Fruit fly (Drosophila melanogaster) whole organism, embryonic: ENCODE results near the gene endos.

Experiments
- Abd-B ChIP-seq: fragments of 200-800 bp; sonication (Bioruptor generic); optimal IDR thresholded peaks from 2 replicates; lab custom pipeline; 2018; ENCODE audit warnings: missing biosample characterization, mild to moderate bottlenecking, missing genetic modification characterization, moderate library complexity
- CG10543 ChIP-seq: fragments of 200-800 bp; sonication (Bioruptor generic); optimal IDR thresholded peaks from 3 replicates; lab custom pipeline; 2017; ENCODE audit warnings: missing biosample characterization, mild to moderate bottlenecking, missing genetic modification characterization, moderate library complexity
- CG11504 ChIP-seq: fragments of 200-800 bp; sonication (Bioruptor generic); optimal IDR thresholded peaks from 3 replicates; lab custom pipeline; 2019; ENCODE audit warnings: missing biosample characterization, mild to moderate bottlenecking, missing genetic modification characterization, moderate library complexity
- CG13287 ChIP-seq: fragments of 200-800 bp; sonication (Bioruptor generic); IDR thresholded peaks from 2 replicates; pipeline ENCODE4 v1.3.6; 2022; ENCODE audit warnings: missing biosample characterization, missing genetic modification characterization; ENCODE audit not compliant: partially characterized antibody
- CG13775 ChIP-seq: fragments of 200-800 bp; sonication (Bioruptor generic); optimal IDR thresholded peaks from 3 replicates; lab custom pipeline; 2017; ENCODE audit warnings: missing biosample characterization, mild to moderate bottlenecking, missing genetic modification characterization
- CG14014 ChIP-seq: fragments of 200-800 bp; sonication (Bioruptor generic); IDR thresholded peaks from 2 replicates; pipeline ENCODE4 v1.3.6; 2022; ENCODE audit warnings: missing biosample characterization, missing genetic modification characterization
- CG15073 ChIP-seq: fragments of 200-800 bp; sonication (Bioruptor generic); optimal IDR thresholded peaks from 2 replicates; lab custom pipeline; 2016; ENCODE audit warnings: missing biosample characterization, missing genetic modification characterization
- CG16779 ChIP-seq: fragments of 200-800 bp; sonication (Bioruptor generic); IDR thresholded peaks from 2 replicates; pipeline ENCODE4 v1.3.6; 2022; ENCODE audit warnings: missing biosample characterization, missing genetic modification characterization
- CG18619 ChIP-seq: fragments of 200-800 bp; sonication (Bioruptor generic); optimal IDR thresholded peaks from 3 replicates; lab custom pipeline; 2017; ENCODE audit warnings: missing biosample characterization, mild to moderate bottlenecking, missing genetic modification characterization
- CG2678 ChIP-seq: fragments of 200-800 bp; sonication (Bioruptor generic); optimal IDR thresholded peaks from 3 replicates; lab custom pipeline; 2019; ENCODE audit warnings: missing biosample characterization, mild to moderate bottlenecking, missing genetic modification characterization, moderate library complexity
- CG32532 ChIP-seq: fragments of 200-800 bp; sonication (Bioruptor generic); IDR thresholded peaks from 2 replicates; pipeline ENCODE4 v1.3.6; 2022; ENCODE audit warnings: missing biosample characterization, missing genetic modification characterization
- CG32767 ChIP-seq: fragments of 200-800 bp; sonication (Bioruptor generic); IDR thresholded peaks from 2 replicates; pipeline ENCODE4 v1.3.6; 2022; ENCODE audit warnings: missing biosample characterization, missing genetic modification characterization
- CG34224 ChIP-seq: fragments of 200-800 bp; sonication (Bioruptor generic); IDR thresholded peaks from 3 replicates; pipeline ENCODE4 v1.3.6; 2022; ENCODE audit warnings: missing biosample characterization, missing genetic modification characterization; ENCODE audit not compliant: partially characterized antibody
- CG4328 ChIP-seq: fragments of 200-800 bp; sonication (Bioruptor generic); optimal IDR thresholded peaks from 3 replicates; lab custom pipeline; 2017; ENCODE audit warnings: missing biosample characterization, missing genetic modification reagents, missing genetic modification characterization
- CG4360 ChIP-seq: fragments of 200-800 bp; sonication (Bioruptor generic); IDR thresholded peaks from 2 replicates; pipeline ENCODE4 v1.3.6; 2022; ENCODE audit warnings: missing biosample characterization, missing genetic modification characterization
- CG6689 ChIP-seq: fragments of 200-800 bp; sonication (Bioruptor generic); IDR thresholded peaks from 2 replicates; pipeline ENCODE4 v1.3.6; 2022; ENCODE audit warnings: missing biosample characterization, missing genetic modification characterization
- CG7372 ChIP-seq: fragments of 200-800 bp; sonication (Bioruptor generic); IDR thresholded peaks from 2 replicates; pipeline ENCODE4 v1.3.6; 2022; ENCODE audit warnings: missing biosample characterization, missing genetic modification characterization
- CG7745 ChIP-seq: fragments of 200-800 bp; sonication (Bioruptor generic); optimal IDR thresholded peaks from 2 replicates; lab custom pipeline; 2018; ENCODE audit warnings: missing biosample characterization, mild to moderate bottlenecking, missing genetic modification characterization, moderate library complexity
- CG7839 ChIP-seq: fragments of 200-800 bp; sonication (Bioruptor generic); optimal IDR thresholded peaks from 3 replicates; lab custom pipeline; 2018; ENCODE audit warnings: missing biosample characterization, mild to moderate bottlenecking, missing genetic modification characterization, moderate library complexity
- CG8281 ChIP-seq: fragments of 200-800 bp; sonication (Bioruptor generic); optimal IDR thresholded peaks from 2 replicates; lab custom pipeline; 2018; ENCODE audit warnings: missing biosample characterization, mild to moderate bottlenecking, missing genetic modification characterization, moderate library complexity
- CG8944 ChIP-seq: fragments of 200-800 bp; sonication (Bioruptor generic); optimal IDR thresholded peaks from 3 replicates; lab custom pipeline; 2016; ENCODE audit warnings: missing biosample characterization, missing genetic modification characterization
- CG9215 ChIP-seq: fragments of 200-800 bp; sonication (Bioruptor generic); IDR thresholded peaks from 2 replicates; pipeline ENCODE4 v1.3.6; 2022; ENCODE audit warnings: missing biosample characterization, missing genetic modification characterization
- Chrac-16 ChIP-seq: fragments of 200-800 bp; sonication (Bioruptor generic); optimal IDR thresholded peaks from 3 replicates; lab custom pipeline; 2016; ENCODE audit warnings: missing biosample characterization, missing genetic modification characterization
- D19A ChIP-seq: fragments of 200-800 bp; optimal IDR thresholded peaks from 3 replicates; lab custom pipeline; 2019; ENCODE audit warnings: missing biosample characterization, mild to moderate bottlenecking, missing genetic modification characterization, moderate library complexity
- D19B ChIP-seq: fragments of 200-800 bp; sonication (Bioruptor generic); optimal IDR thresholded peaks from 2 replicates; lab custom pipeline; 2017; ENCODE audit warnings: missing biosample characterization, mild to moderate bottlenecking, missing genetic modification characterization
- Dp ChIP-seq: fragments of 200-800 bp; sonication (Bioruptor generic); optimal IDR thresholded peaks from 2 replicates; lab custom pipeline; 2018; ENCODE audit warnings: missing biosample characterization, mild to moderate bottlenecking, missing genetic modification characterization, moderate library complexity
- Hr51 ChIP-seq, 2 experiments: fragments of 200-800 bp; sonication (Bioruptor generic); optimal IDR thresholded peaks; 2 replicates in 1 of 2; 3 replicates in 1 of 2; lab custom pipeline; 2016 to 2018; ENCODE audit warnings: missing biosample characterization in 2 of 2, missing genetic modification characterization in 2 of 2, mild to moderate bottlenecking in 1 of 2, moderate library complexity in 1 of 2
- Neu2 ChIP-seq: fragments of 200-800 bp; sonication (Bioruptor generic); optimal IDR thresholded peaks from 3 replicates; lab custom pipeline; 2016; ENCODE audit warnings: missing biosample characterization, missing genetic modification characterization, borderline replicate concordance
- Nf-YC ChIP-seq: fragments of 200-800 bp; optimal IDR thresholded peaks from 3 replicates; lab custom pipeline; 2019; ENCODE audit warnings: missing biosample characterization, mild to moderate bottlenecking, missing genetic modification characterization, moderate library complexity
- Pdp1 ChIP-seq, 2 experiments: fragments of 200-800 bp; sonication (Bioruptor generic); optimal IDR thresholded peaks; 3 replicates each; lab custom pipeline; 2016; ENCODE audit warnings: missing biosample characterization in 2 of 2, missing genetic modification characterization in 2 of 2, mild to moderate bottlenecking in 1 of 2, moderate library complexity in 1 of 2
- Sin3A ChIP-seq: fragments of >200 bp; optimal IDR thresholded peaks from 2 replicates; lab custom pipeline; 2018
- Sox100B ChIP-seq: fragments of 200-800 bp; sonication (Bioruptor generic); optimal IDR thresholded peaks from 3 replicates; lab custom pipeline; 2018; ENCODE audit warnings: missing biosample characterization, mild to moderate bottlenecking, missing genetic modification characterization
- TFAM ChIP-seq: fragments of 200-800 bp; sonication (Bioruptor generic); optimal IDR thresholded peaks from 2 replicates; lab custom pipeline; 2017; ENCODE audit warnings: missing biosample characterization, missing genetic modification characterization, inconsistent platforms
- ac ChIP-seq: fragments of 200-800 bp; sonication (Bioruptor generic); optimal IDR thresholded peaks from 3 replicates; lab custom pipeline; 2017; ENCODE audit warnings: missing biosample characterization, mild to moderate bottlenecking, missing genetic modification characterization
- bigmax ChIP-seq: fragments of 200-800 bp; sonication (Bioruptor generic); optimal IDR thresholded peaks from 2 replicates; lab custom pipeline; 2018; ENCODE audit warnings: missing biosample characterization, mild to moderate bottlenecking, missing genetic modification characterization
- br ChIP-seq: fragments of >200 bp; optimal IDR thresholded peaks from 2 replicates; lab custom pipeline; 2017
- bsh ChIP-seq, 2 experiments: fragments of 200-800 bp; sonication (Bioruptor generic); optimal IDR thresholded peaks; 2 replicates each; lab custom pipeline; 2017 to 2018; ENCODE audit warnings: mild to moderate bottlenecking in 2 of 2, missing biosample characterization in 2 of 2, missing genetic modification characterization in 2 of 2, moderate library complexity in 1 of 2
- jigr1 ChIP-seq: fragments of 200-800 bp; sonication (Bioruptor generic); IDR thresholded peaks from 3 replicates; pipeline ENCODE4 v1.3.6; 2022; ENCODE audit warnings: missing biosample characterization, missing genetic modification characterization
- kni ChIP-seq: fragments of 200-800 bp; sonication (Bioruptor generic); optimal IDR thresholded peaks from 3 replicates; lab custom pipeline; 2017; ENCODE audit warnings: mild to moderate bottlenecking, missing biosample characterization, missing genetic modification reagents, missing genetic modification characterization
- maf-S ChIP-seq: fragments of 200-800 bp; sonication (Bioruptor generic); optimal IDR thresholded peaks from 2 replicates; lab custom pipeline; 2016; ENCODE audit warnings: missing biosample characterization, missing genetic modification characterization
- nau ChIP-seq: fragments of 200-800 bp; sonication (Bioruptor generic); optimal IDR thresholded peaks from 3 replicates; lab custom pipeline; 2017; ENCODE audit warnings: missing biosample characterization, mild to moderate bottlenecking, missing genetic modification characterization, missing genetic modification reagents
- nerfin-1 ChIP-seq: fragments of 200-800 bp; sonication (Bioruptor generic); optimal IDR thresholded peaks from 3 replicates; lab custom pipeline; 2019; ENCODE audit warnings: missing biosample characterization, mild to moderate bottlenecking, missing genetic modification characterization, moderate library complexity
- nmo ChIP-seq: fragments of 200-800 bp; sonication (Bioruptor generic); optimal IDR thresholded peaks from 2 replicates; lab custom pipeline; 2018; ENCODE audit warnings: missing biosample characterization, mild to moderate bottlenecking, missing genetic modification characterization, moderate library complexity
- odd ChIP-seq: fragments of 200-800 bp; sonication (Bioruptor generic); optimal IDR thresholded peaks from 2 replicates; lab custom pipeline; 2017; ENCODE audit warnings: missing biosample characterization, mild to moderate bottlenecking, missing genetic modification characterization
- pfk ChIP-seq: fragments of 200-800 bp; sonication (Bioruptor generic); optimal IDR thresholded peaks from 2 replicates; lab custom pipeline; 2018; ENCODE audit warnings: missing biosample characterization, mild to moderate bottlenecking, missing genetic modification characterization, moderate library complexity
- prd ChIP-seq, 3 experiments: fragments of >200 bp in 2 of 3; fragments of 200-800 bp in 1 of 3; sonication (Bioruptor generic) in 1 of 3; optimal IDR thresholded peaks in 2 of 3; IDR thresholded peaks in 1 of 3; 2 replicates in 2 of 3; 3 replicates in 1 of 3; pipeline versions ENCODE4 v1.3.6 to Lab custom; 2017 to 2022; ENCODE audit warnings: missing biosample characterization in 1 of 3, missing genetic modification characterization in 1 of 3
- sens ChIP-seq: fragments of 200-800 bp; sonication (Bioruptor generic); peaks from one replicate; lab custom pipeline; 2016; ENCODE audit warnings: missing biosample characterization, missing genetic modification characterization
- twi ChIP-seq: fragments of 200-800 bp; optimal IDR thresholded peaks from 2 replicates; lab custom pipeline; 2019; ENCODE audit warnings: missing biosample characterization, mild to moderate bottlenecking, missing genetic modification characterization, moderate library complexity
- yki ChIP-seq: fragments of >200 bp; optimal IDR thresholded peaks from 3 replicates; lab custom pipeline; 2018

endos gene

dm6 chr3L:14003297-14004040 lies 28.0 kb downstream of the endos start (continued):
- no peak for TF ChIP-seq CG16779 (GFP tag; lab: Robert Waterston, UW)
- TF ChIP-seq CG6689 (GFP tag; lab: Robert Waterston, UW): no peak
- TF ChIP-seq CG32767 (GFP tag; lab: Robert Waterston, UW): peak; percentile 52; the same call in 1 of the 2 replicates
- TF ChIP-seq CG7839 (tag; lab: Kevin White, UChicago): peak; percentile 21
- no peak for TF ChIP-seq CG8944 (GFP tag; lab: Kevin White, UChicago)
- TF ChIP-seq yki (lab: Kevin White, UChicago): no peak
- TF ChIP-seq CG4328 (GFP tag; lab: Kevin White, UChicago): no peak
- TF ChIP-seq nau: no peak
- TF ChIP-seq kni (GFP tag; lab: Kevin White, UChicago): peak; percentile 18
- TF ChIP-seq CG13287: no peak
- no peak for TF ChIP-seq CG10543 (GFP tag; lab: Kevin White, UChicago)
- TF ChIP-seq pfk (GFP tag; lab: Kevin White, UChicago): no peak
- TF ChIP-seq Chrac-16 (GFP tag; lab: Kevin White, UChicago): no peak
- no peak for TF ChIP-seq TFAM
- peak; percentile 60; the same call in 1 of the 2 replicates for TF ChIP-seq CG9215
- no peak for TF ChIP-seq CG14014 (GFP tag; lab: Robert Waterston, UW)
- no peak for TF ChIP-seq Abd-B (GFP tag; lab: Kevin White, UChicago)
- TF ChIP-seq bigmax: no peak
- peak; percentile 13 for TF ChIP-seq D19B (GFP tag; lab: Kevin White, UChicago)
- no peak for TF ChIP-seq D19A (tag; lab: Kevin White, UChicago)
- TF ChIP-seq CG8281: no peak
- no peak for TF ChIP-seq CG4360 (GFP tag; lab: Robert Waterston, UW)
- no peak for TF ChIP-seq jigr1 (GFP tag; lab: Robert Waterston, UW)
- no peak for TF ChIP-seq Dp (GFP tag; lab: Kevin White, UChicago)
- peak; percentile 3 for TF ChIP-seq Sox100B
- no peak for TF ChIP-seq ac (GFP tag; lab: Kevin White, UChicago)
- no peak for TF ChIP-seq CG34224
- TF ChIP-seq CG15073 (GFP tag; lab: Kevin White, UChicago): no peak
- peak; percentile 33 for TF ChIP-seq Neu2
- no peak for TF ChIP-seq odd (GFP tag; lab: Kevin White, UChicago)
- peak; percentile 6 for TF ChIP-seq CG11504 (tag; lab: Kevin White, UChicago)
- TF ChIP-seq CG18619 (GFP tag; lab: Kevin White, UChicago): peak; percentile 12
- 0 out of 2 replicates have a peak, but pooled peaks have one; percentile 5 for TF ChIP-seq CG32532 (GFP tag; lab: Robert Waterston, UW)
- no peak for TF ChIP-seq Hr51 (GFP tag; optimal IDR thresholded peaks at IDR 0.05; lab: Kevin White, UChicago)
- TF ChIP-seq CG7372 (GFP tag; lab: Robert Waterston, UW): no peak
- TF ChIP-seq sens (GFP tag; lab: Kevin White, UChicago): peak; percentile 88
- peak in 1 of 2 experiments; percentile 44 for TF ChIP-seq Pdp1 (GFP tag; optimal IDR thresholded peaks at IDR 0.05; lab: Kevin White, UChicago)
- no peak for TF ChIP-seq br (lab: Kevin White, UChicago)
- TF ChIP-seq bsh (GFP tag; optimal IDR thresholded peaks at IDR 0.05; lab: Kevin White, UChicago): no peak
- no peak for TF ChIP-seq CG7745 (tag; lab: Kevin White, UChicago)
- peak; percentile 14 for TF ChIP-seq CG13775 (GFP tag; lab: Kevin White, UChicago)
- no peak for TF ChIP-seq twi
- TF ChIP-seq Nf-YC: no peak
- no peak for TF ChIP-seq prd (optimal IDR thresholded peaks at IDR 0.05; lab: Kevin White, UChicago)
- TF ChIP-seq prd (GFP tag; IDR thresholded peaks at IDR 0.05; lab: Robert Waterston, UW): 0 out of 3 replicates have a peak, but pooled peaks have one; percentile 22
- TF ChIP-seq CG2678: peak; percentile 21
- no peak for TF ChIP-seq maf-S (GFP tag; lab: Kevin White, UChicago)
- no peak for TF ChIP-seq nmo (GFP tag; lab: Kevin White, UChicago)
- no peak for TF ChIP-seq nerfin-1 (tag; lab: Kevin White, UChicago)
- peak; percentile 11 for TF ChIP-seq Sin3A
